Worm (Caenorhabditis elegans): ENCODE measurements around the gene snn-1.

Gene snn-1

DNA sequence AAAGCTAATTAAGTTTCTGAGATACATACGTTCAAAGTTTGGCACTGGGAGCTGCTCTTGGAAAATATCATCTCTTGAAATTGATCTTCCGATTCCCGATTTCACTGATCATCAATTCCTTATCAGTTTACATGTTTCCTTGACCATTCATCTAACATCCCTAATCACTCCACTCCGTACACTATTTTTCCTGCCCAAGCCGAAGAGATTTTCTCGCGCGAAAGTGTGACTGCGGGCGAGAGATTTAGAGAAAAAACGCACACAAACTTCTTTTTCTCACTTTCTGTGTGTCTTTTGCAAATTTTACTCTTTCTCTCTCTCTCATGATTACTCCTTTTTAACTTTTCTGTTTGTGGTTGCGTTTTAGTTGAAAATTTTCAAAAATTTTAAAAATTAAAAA, 22.2 kb upstream of the snn-1 start (continued):
- peak; percentile 80 for TF ChIP-seq nhr-80 (tag; optimal IDR thresholded peaks at IDR 0.05)
- no peak for TF ChIP-seq egl-18 (GFP tag; IDR thresholded peaks at IDR 0.05)
- TF ChIP-seq madf-6 (GFP tag; IDR thresholded peaks at IDR 0.05) = no peak
- TF ChIP-seq nhr-179 (tag; optimal IDR thresholded peaks at IDR 0.05) = no peak
- TF ChIP-seq ceh-27 (GFP tag; optimal IDR thresholded peaks at IDR 0.05) = no peak
- TF ChIP-seq lin-40 (tag; optimal IDR thresholded peaks at IDR 0.05) = peak; percentile 5
- TF ChIP-seq lin-54 (GFP tag; optimal IDR thresholded peaks at IDR 0.05) = no peak
- no peak for TF ChIP-seq unc-62 (GFP tag; optimal IDR thresholded peaks at IDR 0.05)
- no peak for TF ChIP-seq mes-4 (tag; optimal IDR thresholded peaks at IDR 0.05)
- no peak for TF ChIP-seq repo-1 (tag; optimal IDR thresholded peaks at IDR 0.05)
- TF ChIP-seq zim-3 (tag; optimal IDR thresholded peaks at IDR 0.05) = no peak
- TF ChIP-seq rpc-1 (optimal IDR thresholded peaks at IDR 0.05) = no peak
- TF ChIP-seq rpc-1 (tag; optimal IDR thresholded peaks at IDR 0.05) = no peak
- TF ChIP-seq ama-1 (optimal IDR thresholded peaks at IDR 0.05) = no peak
- no peak for TF ChIP-seq ama-1 (GFP tag; optimal IDR thresholded peaks at IDR 0.05)
- TF ChIP-seq hsf-1 (GFP tag; IDR thresholded peaks at IDR 0.05) = no peak
- TF ChIP-seq B0019.2 (GFP tag; conservative IDR thresholded peaks at IDR 0.05) = no peak
- TF ChIP-seq egrh-3 (GFP tag; IDR thresholded peaks at IDR 0.05) = no peak
- TF ChIP-seq attf-6 (GFP tag; IDR thresholded peaks at IDR 0.05) = no peak
- TF ChIP-seq snpc-4 (GFP tag; optimal IDR thresholded peaks at IDR 0.05) = no peak
- peak in 2 of 4 experiments; percentile 50 to 62 for TF ChIP-seq snpc-4 (tag; optimal IDR thresholded peaks at IDR 0.05)
- no peak for TF ChIP-seq die-1 (tag; optimal IDR thresholded peaks at IDR 0.05)
- no peak for TF ChIP-seq B0336.3 (GFP tag; IDR thresholded peaks at IDR 0.05)
- no peak for TF ChIP-seq madf-8 (GFP tag; conservative IDR thresholded peaks at IDR 0.05)
- no peak for TF ChIP-seq rec-8 (tag; optimal IDR thresholded peaks at IDR 0.05)
- TF ChIP-seq ztf-18 (tag; optimal IDR thresholded peaks at IDR 0.05) = no peak
- no peak for TF ChIP-seq nhr-27 (tag; optimal IDR thresholded peaks at IDR 0.05)
- no peak for TF ChIP-seq Y53F4B.3 (GFP tag; IDR thresholded peaks at IDR 0.05)
- TF ChIP-seq cebp-1 (GFP tag; IDR thresholded peaks at IDR 0.05) = no peak
- TF ChIP-seq cebp-1 (tag; optimal IDR thresholded peaks at IDR 0.05) = peak; percentile 40
- TF ChIP-seq madf-3 (GFP tag; IDR thresholded peaks at IDR 0.05) = no peak
- no peak for TF ChIP-seq attf-5 (GFP tag; optimal IDR thresholded peaks at IDR 0.05)
- peak; percentile 13 for TF ChIP-seq somi-1 (GFP tag; optimal IDR thresholded peaks at IDR 0.05)
- no peak for TF ChIP-seq cebp-2 (GFP tag; IDR thresholded peaks at IDR 0.05)
- TF ChIP-seq akir-1 (GFP tag; optimal IDR thresholded peaks at IDR 0.05) = no peak
- TF ChIP-seq F55B11.4 (tag; optimal IDR thresholded peaks at IDR 0.05; ENCODE audit: borderline replicate concordance, insufficient read depth) = no peak
- TF ChIP-seq F33H1.4 (GFP tag; IDR thresholded peaks at IDR 0.05) = no peak
- TF ChIP-seq nhr-120 (GFP tag; IDR thresholded peaks at IDR 0.05) = no peak
- no peak for TF ChIP-seq nhr-90 (tag; optimal IDR thresholded peaks at IDR 0.05)
- no peak for TF ChIP-seq hmg-20 (GFP tag; IDR thresholded peaks at IDR 0.05)
- TF ChIP-seq attf-3 (GFP tag; conservative IDR thresholded peaks at IDR 0.05) = no peak

- TF ChIP-seq dpff-1 (tag; optimal IDR thresholded peaks at IDR 0.05) (no peak), lag-1 (GFP tag; IDR thresholded peaks at IDR 0.05) (no peak), hlh-26 (GFP tag; conservative IDR thresholded peaks at IDR 0.05) (no peak), pha-4 (tag; optimal IDR thresholded peaks at IDR 0.05) (no peak), sptf-2 (GFP tag; optimal IDR thresholded peaks at IDR 0.05) (no peak), Y53G8AR.9 (GFP tag; conservative IDR thresholded peaks at IDR 0.05) (no peak), nfya-2 (GFP tag; IDR thresholded peaks at IDR 0.05) (no peak), cebp-1 (GFP tag; IDR thresholded peaks at IDR 0.05) (no peak), cebp-1 (tag; optimal IDR thresholded peaks at IDR 0.05) (no peak), xnd-1 (tag; optimal IDR thresholded peaks at IDR 0.05) (no peak), F52B5.7 (tag; optimal IDR thresholded peaks at IDR 0.05) (no peak), dpl-1 (GFP tag; optimal IDR thresholded peaks at IDR 0.05) (no peak), fkh-3 (tag; optimal IDR thresholded peaks at IDR 0.05) (no peak), egl-44 (GFP tag; IDR thresholded peaks at IDR 0.05) (no peak), die-1 (tag; optimal IDR thresholded peaks at IDR 0.05) (no peak), repo-1 (tag; optimal IDR thresholded peaks at IDR 0.05) (no peak), akir-1 (GFP tag; optimal IDR thresholded peaks at IDR 0.05) (no peak), B0336.3 (GFP tag; IDR thresholded peaks at IDR 0.05) (no peak)
These were observed 20.1 kb upstream of the snn-1 start for ce11 chrIV:1834972-1835371.
